Worm (Caenorhabditis elegans) whole organism, late embryonic: Measurements from ENCODE around the gene ceh-100.

ENCODE experiments used
- C08G9.2 ChIP-seq: sonication (generic microtip); optimal IDR thresholded peaks from 2 replicates; lab custom pipeline; 2016; ENCODE audit warnings: mild to moderate bottlenecking, missing genetic modification characterization, moderate library complexity, missing compliant biosample characterization
- C38D4.7 ChIP-seq: fragments of 200-800 bp; sonication (Bioruptor generic); optimal IDR thresholded peaks from 2 replicates; lab custom pipeline; 2018; ENCODE audit warnings: mild to moderate bottlenecking, missing genetic modification characterization, moderate library complexity, missing compliant biosample characterization
- K09A11.1 ChIP-seq: sonication (generic microtip); optimal IDR thresholded peaks from 2 replicates; lab custom pipeline; 2017; ENCODE audit warnings: antibody characterized with exemption, mild to moderate bottlenecking, missing genetic modification characterization, missing compliant biosample characterization; ENCODE audit not compliant: insufficient read depth
- ahr-1 ChIP-seq: sonication (generic microtip); optimal IDR thresholded peaks from 2 replicates; lab custom pipeline; 2016; ENCODE audit warnings: missing genetic modification characterization, missing compliant biosample characterization
- ama-1 ChIP-seq: fragments of 150-350 bp; optimal IDR thresholded peaks from 2 replicates; lab custom pipeline; 2014
- ceh-14 ChIP-seq: sonication (generic microtip); optimal IDR thresholded peaks from 2 replicates; lab custom pipeline; 2016; ENCODE audit warnings: missing genotype, missing genetic modification characterization, missing compliant biosample characterization
- ceh-19 ChIP-seq: fragments of 200-800 bp; sonication (Bioruptor generic); optimal IDR thresholded peaks from 2 replicates; lab custom pipeline; 2018; ENCODE audit warnings: mild to moderate bottlenecking, missing genetic modification characterization, missing compliant biosample characterization
- ceh-2 ChIP-seq: sonication (generic microtip); optimal IDR thresholded peaks from 2 replicates; lab custom pipeline; 2016; ENCODE audit warnings: missing genotype, missing genetic modification characterization, missing compliant biosample characterization
- ceh-22 ChIP-seq: sonication (generic microtip); optimal IDR thresholded peaks from 2 replicates; lab custom pipeline; 2017; ENCODE audit warnings: missing biosample characterization, missing genetic modification characterization
- ceh-24 ChIP-seq: sonication (generic microtip); optimal IDR thresholded peaks from 2 replicates; lab custom pipeline; 2016; ENCODE audit warnings: mild to moderate bottlenecking, missing genetic modification characterization, missing compliant biosample characterization
- ceh-30 ChIP-seq: fragments of 150-350 bp; optimal IDR thresholded peaks from 2 replicates; lab custom pipeline; 2014; ENCODE audit warnings: missing biosample characterization, missing genetic modification characterization
- dmd-4 ChIP-seq: sonication (generic microtip); optimal IDR thresholded peaks from 2 replicates; lab custom pipeline; 2016; ENCODE audit warnings: borderline replicate concordance, missing genetic modification characterization, missing compliant biosample characterization
- elt-4 ChIP-seq: sonication (generic microtip); optimal IDR thresholded peaks from 2 replicates; lab custom pipeline; 2016; ENCODE audit warnings: missing genetic modification characterization, missing compliant biosample characterization
- ets-4 ChIP-seq: sonication (generic microtip); optimal IDR thresholded peaks from 2 replicates; lab custom pipeline; 2016; ENCODE audit warnings: missing genetic modification characterization, missing compliant biosample characterization
- eyg-1 ChIP-seq: sonication (generic microtip); optimal IDR thresholded peaks from 2 replicates; lab custom pipeline; 2016; ENCODE audit warnings: missing genotype, missing genetic modification characterization, missing compliant biosample characterization
- fkh-10 ChIP-seq: fragments of 150-350 bp; optimal IDR thresholded peaks from 2 replicates; lab custom pipeline; 2014; ENCODE audit warnings: missing biosample characterization, missing genetic modification reagents, missing genetic modification characterization
- fkh-6 ChIP-seq: sonication (generic microtip); optimal IDR thresholded peaks from 2 replicates; lab custom pipeline; 2016; ENCODE audit warnings: missing genetic modification characterization, missing compliant biosample characterization
- hlh-13 ChIP-seq: fragments of 200-800 bp; sonication (Bioruptor generic); optimal IDR thresholded peaks from 2 replicates; lab custom pipeline; 2018; ENCODE audit warnings: mild to moderate bottlenecking, missing genetic modification characterization, missing compliant biosample characterization
- hlh-30 ChIP-seq: sonication (generic microtip); optimal IDR thresholded peaks from 2 replicates; lab custom pipeline; 2017; ENCODE audit warnings: antibody characterized with exemption, missing genetic modification characterization, missing compliant biosample characterization; ENCODE audit not compliant: insufficient read depth
- hlh-6 ChIP-seq: sonication (generic microtip); optimal IDR thresholded peaks from 2 replicates; lab custom pipeline; 2016; ENCODE audit warnings: missing genotype, missing genetic modification characterization, missing compliant biosample characterization
- lin-11 ChIP-seq: fragments of 200-800 bp; sonication (Bioruptor generic); optimal IDR thresholded peaks from 2 replicates; lab custom pipeline; 2018; ENCODE audit warnings: mild to moderate bottlenecking, missing genetic modification characterization, missing compliant biosample characterization
- madf-2 ChIP-seq: sonication (generic microtip); optimal IDR thresholded peaks from 2 replicates; lab custom pipeline; 2017; ENCODE audit warnings: missing genetic modification characterization, missing compliant biosample characterization
- mec-3 ChIP-seq: sonication (generic microtip); optimal IDR thresholded peaks from 2 replicates; lab custom pipeline; 2016; ENCODE audit warnings: borderline replicate concordance, missing genetic modification characterization, missing compliant biosample characterization
- nhr-11 ChIP-seq: fragments of 150-350 bp; optimal IDR thresholded peaks from 2 replicates; lab custom pipeline; 2014; ENCODE audit warnings: missing biosample characterization, missing genetic modification characterization
- nhr-232 ChIP-seq: sonication (generic microtip); optimal IDR thresholded peaks from 2 replicates; lab custom pipeline; 2016; ENCODE audit warnings: missing genetic modification characterization, missing compliant biosample characterization
- pat-9 ChIP-seq: fragments of 200-800 bp; sonication (Bioruptor generic); optimal IDR thresholded peaks from 2 replicates; lab custom pipeline; 2018; ENCODE audit warnings: mild to moderate bottlenecking, missing genetic modification characterization, moderate library complexity, missing compliant biosample characterization
- pax-1 ChIP-seq: fragments of 150-350 bp; optimal IDR thresholded peaks from 2 replicates; lab custom pipeline; 2014; ENCODE audit warnings: missing biosample characterization, missing genetic modification characterization
- pha-4 ChIP-seq: fragments of 150-350 bp; optimal IDR thresholded peaks from 2 replicates; lab custom pipeline; 2018; ENCODE audit warnings: missing biosample characterization, missing genetic modification reagents, missing genetic modification characterization
- pqm-1 ChIP-seq: sonication (generic microtip); optimal IDR thresholded peaks from 2 replicates; lab custom pipeline; 2016; ENCODE audit warnings: missing genetic modification characterization, missing compliant biosample characterization
- pros-1 ChIP-seq: fragments of 150-350 bp; optimal IDR thresholded peaks from 2 replicates; lab custom pipeline; 2014; ENCODE audit warnings: missing biosample characterization, missing genetic modification reagents, missing genetic modification characterization
- ref-2 ChIP-seq: sonication (generic microtip); optimal IDR thresholded peaks from 2 replicates; lab custom pipeline; 2016; ENCODE audit warnings: missing genetic modification characterization, missing compliant biosample characterization
- rnt-1 ChIP-seq: sonication (generic microtip); optimal IDR thresholded peaks from 2 replicates; lab custom pipeline; 2016; ENCODE audit warnings: missing genetic modification characterization, missing compliant biosample characterization
- sdc-2 ChIP-seq: sonication (generic microtip); optimal IDR thresholded peaks from 2 replicates; lab custom pipeline; 2016; ENCODE audit warnings: missing genotype, missing genetic modification characterization, missing compliant biosample characterization
- sox-2 ChIP-seq: fragments of 200-800 bp; sonication (Bioruptor generic); IDR thresholded peaks from 2 replicates; pipeline ENCODE4 v1.3.6; 2022; ENCODE audit warnings: missing genetic modification reagents, missing genetic modification characterization, missing compliant biosample characterization
- sox-4 ChIP-seq: sonication (generic microtip); optimal IDR thresholded peaks from 2 replicates; lab custom pipeline; 2017; ENCODE audit warnings: mild to moderate bottlenecking, missing genetic modification characterization, inconsistent platforms, missing compliant biosample characterization
- tbx-7 ChIP-seq: sonication (generic microtip); optimal IDR thresholded peaks from 2 replicates; lab custom pipeline; 2016; ENCODE audit warnings: missing genotype, missing genetic modification characterization, missing compliant biosample characterization
- unc-3 ChIP-seq, 2 experiments: fragments of 200-800 bp in 1 of 2; sonication (Bioruptor generic) in 1 of 2; sonication (generic microtip) in 1 of 2; conservative IDR thresholded peaks in 1 of 2; optimal IDR thresholded peaks in 1 of 2; 2 replicates each; pipeline versions ENCODE4 v1.3.6 to Lab custom; 2016 to 2022; ENCODE audit warnings: missing compliant biosample characterization in 2 of 2, missing genetic modification characterization in 2 of 2, missing genetic modification reagents in 1 of 2
- zip-5 ChIP-seq: sonication (generic microtip); optimal IDR thresholded peaks from 2 replicates; lab custom pipeline; 2016; ENCODE audit warnings: missing genetic modification characterization, missing compliant biosample characterization
- ztf-16 ChIP-seq: sonication (generic microtip); optimal IDR thresholded peaks from 2 replicates; lab custom pipeline; 2017; ENCODE audit warnings: missing genetic modification characterization, missing compliant biosample characterization

ceh-100 gene

DNA sequence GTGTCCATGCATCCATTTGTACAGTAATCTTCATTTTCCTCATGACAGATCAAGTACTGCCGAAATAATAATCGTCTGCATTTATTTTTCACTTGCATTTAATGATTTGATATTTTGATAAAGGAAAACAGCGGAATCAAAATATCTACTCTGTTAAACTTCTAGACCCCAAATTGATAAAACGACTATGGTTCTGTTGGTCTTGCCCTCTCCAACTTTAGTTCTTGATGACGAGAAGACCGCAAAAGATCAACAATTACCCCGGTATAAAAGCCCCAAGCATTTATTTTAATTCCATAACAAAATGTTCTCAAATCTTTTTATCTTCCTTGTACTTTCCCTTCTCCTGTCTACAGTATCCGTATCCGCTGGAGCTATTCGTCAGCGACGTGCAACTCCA lies 5.2 kb upstream of the ceh-100 start, which contains the start of gene Y38E10A.9:
TSS of gene Y38E10A.9 (plus strand) at position 301 of the 400 bp plus-strand sequence.
- no peak for TF ChIP-seq eyg-1
- TF ChIP-seq hlh-13 (GFP tag; lab: Kevin White, UChicago), result no peak
- no peak for TF ChIP-seq tbx-7 (tag; lab: Kevin White, UChicago)
- TF ChIP-seq rnt-1 (tag; lab: Kevin White, UChicago), result no peak
- no peak for TF ChIP-seq ahr-1 (tag; lab: Kevin White, UChicago)
- TF ChIP-seq zip-5, result no peak
- TF ChIP-seq sdc-2 (tag; lab: Kevin White, UChicago), result no peak
- no peak for TF ChIP-seq ceh-24
- TF ChIP-seq ceh-14 (tag; lab: Kevin White, UChicago), result no peak
- TF ChIP-seq C38D4.7, result no peak
- no peak for TF ChIP-seq pros-1 (tag; lab: Kevin White, UChicago)
- no peak for TF ChIP-seq pax-1 (tag; lab: Kevin White, UChicago)
- TF ChIP-seq madf-2 (tag; lab: Kevin White, UChicago), result no peak
- TF ChIP-seq dmd-4 (tag; lab: Kevin White, UChicago), result no peak
- TF ChIP-seq pat-9 (tag; lab: Kevin White, UChicago), result no peak
- no peak for TF ChIP-seq K09A11.1
- no peak for TF ChIP-seq fkh-6 (tag; lab: Kevin White, UChicago)
- TF ChIP-seq ama-1, result no peak
- TF ChIP-seq unc-3 (GFP tag; conservative IDR thresholded peaks at IDR 0.05; lab: Robert Waterston, UW), result no peak
- no peak for TF ChIP-seq unc-3 (tag; optimal IDR thresholded peaks at IDR 0.05; lab: Kevin White, UChicago)
- TF ChIP-seq, all 69 proteins: peak for 0

DNA sequence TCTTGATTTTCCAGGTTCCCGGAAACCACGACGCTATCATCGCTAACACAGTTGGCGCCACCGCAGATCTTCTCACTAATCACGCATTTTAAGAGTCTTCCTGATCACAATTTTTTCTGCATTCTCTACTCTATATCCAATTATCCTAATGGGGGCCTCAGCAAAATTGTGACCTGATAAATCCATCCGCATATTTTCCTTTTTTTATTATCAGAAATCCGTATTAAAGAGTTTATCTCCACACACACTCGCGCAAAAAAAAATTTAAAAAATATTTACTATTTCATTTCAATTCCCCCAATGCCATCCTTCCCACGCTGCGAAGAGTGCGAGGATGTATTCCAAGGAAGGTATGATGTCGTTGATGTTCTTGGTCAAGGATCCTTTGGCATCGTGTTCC lies 3.4 kb upstream of the ceh-100 start, which contains the start of gene Y38E10A.8:
TSS of gene Y38E10A.8 (plus strand) at position 301 of the 400 bp plus-strand sequence.
- TF ChIP-seq pha-4 (tag; lab: Kevin White, UChicago) (no peak), hlh-30 (no peak), ceh-24 (no peak), sox-2 (GFP tag; lab: Robert Waterston, UW) (no peak), ets-4 (tag; lab: Kevin White, UChicago) (no peak), lin-11 (tag; lab: Kevin White, UChicago) (no peak), fkh-6 (tag; lab: Kevin White, UChicago) (no peak), ceh-2 (tag; lab: Kevin White, UChicago) (no peak), mec-3 (tag; lab: Kevin White, UChicago) (no peak)

DNA sequence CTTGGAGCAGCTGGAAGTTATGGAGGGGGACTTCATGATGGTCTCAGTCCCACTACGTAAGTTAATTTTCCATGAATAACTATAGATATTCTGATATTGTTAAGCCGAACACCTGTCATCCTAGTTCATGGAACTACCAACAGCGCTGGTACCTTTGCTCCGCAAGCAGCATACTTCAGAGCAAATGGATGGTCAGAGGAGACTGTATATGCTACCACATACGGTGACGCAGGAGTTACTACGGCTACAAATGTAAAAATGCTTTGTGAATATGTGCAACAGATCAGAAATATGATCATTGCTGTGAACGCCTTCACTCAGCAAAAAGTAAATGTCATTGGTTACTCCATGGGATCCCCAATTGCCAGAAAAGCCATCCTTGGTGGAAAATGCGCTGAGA lies 2.6 kb upstream of the ceh-100 start:
- TF ChIP-seq C08G9.2 (tag; lab: Kevin White, UChicago), result no peak
- TF ChIP-seq K09A11.1, result no peak
- no peak for TF ChIP-seq hlh-30
- TF ChIP-seq ceh-30 (tag; lab: Kevin White, UChicago), result no peak
- TF ChIP-seq ref-2 (tag; lab: Kevin White, UChicago), result no peak
- no peak for TF ChIP-seq sox-4 (tag; lab: Kevin White, UChicago)
- no peak for TF ChIP-seq hlh-6 (tag; lab: Kevin White, UChicago)
- no peak for TF ChIP-seq dmd-4 (tag; lab: Kevin White, UChicago)
- no peak for TF ChIP-seq fkh-10 (GFP tag; lab: Kevin White, UChicago)
- no peak for TF ChIP-seq ceh-19 (GFP tag; lab: Kevin White, UChicago)
- TF ChIP-seq nhr-232 (tag; lab: Kevin White, UChicago), result no peak
- no peak for TF ChIP-seq elt-4 (tag; lab: Kevin White, UChicago)
- no peak for TF ChIP-seq ztf-16 (tag; lab: Kevin White, UChicago)
- TF ChIP-seq pqm-1 (tag; lab: Kevin White, UChicago), result no peak
- no peak for TF ChIP-seq nhr-11 (tag; lab: Kevin White, UChicago)
- no peak for TF ChIP-seq ceh-22 (tag; lab: Kevin White, UChicago)
